Worm (Caenorhabditis elegans) whole organism, young adult: ENCODE measurements around the gene C17H12.5.
A peak's percentile ranks its signal among the peaks of the same experiment; 100 is the strongest.

ENCODE experiments used
- B0019.2 ChIP-seq: fragments of 200-800 bp; sonication (Bioruptor generic); conservative IDR thresholded peaks from 2 replicates; pipeline ENCODE4 v1.3.6; 2022; ENCODE audit warnings: missing genetic modification reagents, missing genetic modification characterization, missing compliant biosample characterization
- C06A6.2 ChIP-seq: fragments of 200-800 bp; sonication (Bioruptor generic); conservative IDR thresholded peaks from 2 replicates; pipeline ENCODE4 v1.3.6; 2022; ENCODE audit warnings: missing genetic modification characterization, missing compliant biosample characterization
- D2030.7 ChIP-seq: fragments of 200-800 bp; sonication (Bioruptor generic); IDR thresholded peaks from 2 replicates; pipeline ENCODE4 v1.3.6; 2022; ENCODE audit warnings: missing genetic modification reagents, missing genetic modification characterization, missing compliant biosample characterization
- F23B12.7 ChIP-seq: sonication (generic microtip); optimal IDR thresholded peaks from 2 replicates; lab custom pipeline; 2017; ENCODE audit warnings: missing genetic modification characterization, mild to moderate bottlenecking, missing compliant biosample characterization, antibody characterized with exemption, moderate library complexity; ENCODE audit not compliant: insufficient read depth
- F52B5.7 ChIP-seq: sonication (generic microtip); optimal IDR thresholded peaks from 2 replicates; lab custom pipeline; 2016; ENCODE audit warnings: mild to moderate bottlenecking, missing genetic modification characterization, missing compliant biosample characterization
- F57A8.1 ChIP-seq: fragments of 200-800 bp; sonication (Bioruptor generic); optimal IDR thresholded peaks from 2 replicates; lab custom pipeline; 2018; ENCODE audit warnings: mild to moderate bottlenecking, missing genetic modification characterization, moderate library complexity, missing compliant biosample characterization
- Y67H2A.10 ChIP-seq: fragments of 200-800 bp; sonication (Bioruptor generic); conservative IDR thresholded peaks from 2 replicates; pipeline ENCODE4 v1.3.6; 2022; ENCODE audit warnings: missing genetic modification reagents, missing genetic modification characterization, missing compliant biosample characterization
- Y79H2A.3 ChIP-seq: fragments of 200-800 bp; sonication (Bioruptor generic); conservative IDR thresholded peaks from 2 replicates; pipeline ENCODE4 v1.3.6; 2022; ENCODE audit warnings: missing genetic modification reagents, missing genetic modification characterization, missing compliant biosample characterization
- akir-1 ChIP-seq: fragments of 200-800 bp; sonication (Bioruptor generic); optimal IDR thresholded peaks from 2 replicates; lab custom pipeline; 2018; ENCODE audit warnings: mild to moderate bottlenecking, missing genetic modification characterization, moderate library complexity, missing compliant biosample characterization
- ama-1 ChIP-seq, 3 experiments: fragments of 150-350 bp in 1 of 3; sonication (generic microtip) in 2 of 3; optimal IDR thresholded peaks; 2 replicates each; lab custom pipeline; 2014 to 2018; ENCODE audit warnings: missing biosample characterization in 2 of 3, missing genetic modification characterization in 2 of 3, missing genetic modification reagents in 2 of 3
- atf-7 ChIP-seq: sonication (generic microtip); optimal IDR thresholded peaks from 2 replicates; lab custom pipeline; 2017; ENCODE audit warnings: mild to moderate bottlenecking, missing genetic modification characterization, missing compliant biosample characterization
- athp-1 ChIP-seq: sonication (generic microtip); optimal IDR thresholded peaks from 2 replicates; lab custom pipeline; 2017; ENCODE audit warnings: mild to moderate bottlenecking, missing genetic modification characterization, missing compliant biosample characterization
- attf-3 ChIP-seq: fragments of 200-800 bp; sonication (Bioruptor generic); conservative IDR thresholded peaks from 2 replicates; pipeline ENCODE4 v1.3.6; 2022; ENCODE audit warnings: missing genetic modification reagents, missing genetic modification characterization, missing compliant biosample characterization
- attf-6 ChIP-seq: fragments of 200-800 bp; sonication (Bioruptor generic); IDR thresholded peaks from 2 replicates; pipeline ENCODE4 v1.3.6; 2022; ENCODE audit warnings: missing genetic modification reagents, missing genetic modification characterization, missing compliant biosample characterization
- ccch-3 ChIP-seq: fragments of 200-800 bp; sonication (Bioruptor generic); optimal IDR thresholded peaks from 2 replicates; lab custom pipeline; 2018; ENCODE audit warnings: mild to moderate bottlenecking, missing genetic modification characterization, missing compliant biosample characterization
- ceh-58 ChIP-seq: fragments of 200-800 bp; sonication (Bioruptor generic); IDR thresholded peaks from 2 replicates; pipeline ENCODE4 v1.3.6; 2022; ENCODE audit warnings: missing genetic modification characterization, missing compliant biosample characterization
- ceh-91 ChIP-seq: fragments of 200-800 bp; sonication (Bioruptor generic); IDR thresholded peaks from 2 replicates; pipeline ENCODE4 v1.3.6; 2022; ENCODE audit warnings: missing genetic modification reagents, missing genetic modification characterization, missing compliant biosample characterization
- die-1 ChIP-seq: sonication (generic microtip); optimal IDR thresholded peaks from 2 replicates; lab custom pipeline; 2016; ENCODE audit warnings: missing genotype, mild to moderate bottlenecking, missing genetic modification characterization, missing compliant biosample characterization
- dpff-1 ChIP-seq: sonication (generic microtip); optimal IDR thresholded peaks from 2 replicates; lab custom pipeline; 2017; ENCODE audit warnings: mild to moderate bottlenecking, missing genetic modification characterization, missing compliant biosample characterization
- egrh-3 ChIP-seq: fragments of 200-800 bp; sonication (Bioruptor generic); IDR thresholded peaks from 2 replicates; pipeline ENCODE4 v1.3.6; 2022; ENCODE audit warnings: missing genetic modification reagents, missing genetic modification characterization, missing compliant biosample characterization
- ekl-4 ChIP-seq: fragments of 200-800 bp; sonication (Bioruptor generic); IDR thresholded peaks from 2 replicates; pipeline ENCODE4 v1.3.6; 2022; ENCODE audit warnings: missing genetic modification reagents, missing genetic modification characterization, missing compliant biosample characterization
- fkh-3 ChIP-seq: sonication (generic microtip); optimal IDR thresholded peaks from 2 replicates; lab custom pipeline; 2016; ENCODE audit warnings: mild to moderate bottlenecking, missing genetic modification characterization, missing compliant biosample characterization
- gei-17 ChIP-seq: fragments of 200-800 bp; sonication (Bioruptor generic); optimal IDR thresholded peaks from 2 replicates; lab custom pipeline; 2018; ENCODE audit warnings: mild to moderate bottlenecking, missing genetic modification characterization, missing compliant biosample characterization
- him-1 ChIP-seq: sonication (generic microtip); optimal IDR thresholded peaks from 2 replicates; lab custom pipeline; 2016; ENCODE audit warnings: missing genotype, missing genetic modification reagents, missing genetic modification characterization, missing compliant biosample characterization
- hlh-26 ChIP-seq: fragments of 200-800 bp; sonication (Bioruptor generic); conservative IDR thresholded peaks from 2 replicates; pipeline ENCODE4 v1.3.6; 2022; ENCODE audit warnings: missing genetic modification reagents, missing genetic modification characterization, missing compliant biosample characterization
- hrde-1 ChIP-seq: sonication (generic microtip); optimal IDR thresholded peaks from 2 replicates; lab custom pipeline; 2016; ENCODE audit warnings: missing genetic modification characterization, mild to moderate bottlenecking, missing compliant biosample characterization, moderate library complexity, missing genotype, missing genetic modification reagents, borderline replicate concordance
- lag-1 ChIP-seq: fragments of 200-800 bp; sonication (Bioruptor generic); IDR thresholded peaks from 2 replicates; pipeline ENCODE4 v1.3.6; 2022; ENCODE audit warnings: missing genetic modification reagents, missing genetic modification characterization, missing compliant biosample characterization
- let-526 ChIP-seq: fragments of 200-800 bp; sonication (Bioruptor generic); IDR thresholded peaks from 2 replicates; pipeline ENCODE4 v1.3.6; 2022; ENCODE audit warnings: missing genetic modification reagents, missing genetic modification characterization, missing compliant biosample characterization
- lin-26 ChIP-seq: fragments of 200-800 bp; sonication (Bioruptor generic); IDR thresholded peaks from 2 replicates; pipeline ENCODE4 v1.3.6; 2022; ENCODE audit warnings: missing genetic modification reagents, missing genetic modification characterization, missing compliant biosample characterization
- lin-40 ChIP-seq: sonication (generic microtip); optimal IDR thresholded peaks from 2 replicates; lab custom pipeline; 2016; ENCODE audit warnings: missing genetic modification characterization, mild to moderate bottlenecking, missing compliant biosample characterization, missing genotype, missing genetic modification reagents
- lsy-27 ChIP-seq: sonication (generic microtip); optimal IDR thresholded peaks from 2 replicates; lab custom pipeline; 2017; ENCODE audit warnings: missing genetic modification characterization, mild to moderate bottlenecking, missing compliant biosample characterization, antibody characterized with exemption, missing genotype, borderline replicate concordance; ENCODE audit not compliant: insufficient read depth
- madf-10 ChIP-seq: sonication (generic microtip); optimal IDR thresholded peaks from 2 replicates; lab custom pipeline; 2016; ENCODE audit warnings: mild to moderate bottlenecking, missing genetic modification characterization, missing compliant biosample characterization
- madf-6 ChIP-seq: fragments of 200-800 bp; sonication (Bioruptor generic); IDR thresholded peaks from 2 replicates; pipeline ENCODE4 v1.3.6; 2022; ENCODE audit warnings: missing genetic modification reagents, missing genetic modification characterization, missing compliant biosample characterization
- mcd-1 ChIP-seq: fragments of 200-800 bp; sonication (Bioruptor generic); IDR thresholded peaks from 2 replicates; pipeline ENCODE4 v1.3.6; 2022; ENCODE audit warnings: missing genetic modification reagents, missing genetic modification characterization, missing compliant biosample characterization
- mel-28 ChIP-seq: sonication (generic microtip); optimal IDR thresholded peaks from 2 replicates; lab custom pipeline; 2016; ENCODE audit warnings: borderline replicate concordance, mild to moderate bottlenecking, missing genetic modification characterization, missing compliant biosample characterization
- nfyb-1 ChIP-seq: fragments of 200-800 bp; sonication (Bioruptor generic); IDR thresholded peaks from 2 replicates; pipeline ENCODE4 v1.3.6; 2022; ENCODE audit warnings: missing genetic modification reagents, missing genetic modification characterization, missing compliant biosample characterization
- nhr-179 ChIP-seq: sonication (generic microtip); optimal IDR thresholded peaks from 2 replicates; lab custom pipeline; 2016; ENCODE audit warnings: mild to moderate bottlenecking, missing genetic modification characterization, missing compliant biosample characterization
- nhr-90 ChIP-seq: sonication (generic microtip); optimal IDR thresholded peaks from 2 replicates; lab custom pipeline; 2016; ENCODE audit warnings: missing genotype, mild to moderate bottlenecking, missing genetic modification characterization, missing compliant biosample characterization
- rpc-1 ChIP-seq, 2 experiments: fragments of 150-350 bp in 1 of 2; sonication (generic microtip) in 1 of 2; optimal IDR thresholded peaks; 2 replicates each; lab custom pipeline; 2014 to 2018; ENCODE audit warnings: missing biosample characterization in 1 of 2, missing genetic modification characterization in 1 of 2, missing genetic modification reagents in 1 of 2, missing genotype in 1 of 2
- sdz-38 ChIP-seq: sonication (generic microtip); optimal IDR thresholded peaks from 2 replicates; lab custom pipeline; 2016; ENCODE audit warnings: missing genotype, missing genetic modification characterization, missing compliant biosample characterization
- sea-2 ChIP-seq: fragments of 200-800 bp; sonication (Bioruptor generic); IDR thresholded peaks from 2 replicates; pipeline ENCODE4 v1.3.6; 2022; ENCODE audit warnings: missing genetic modification characterization, missing compliant biosample characterization
- snpc-3.4 ChIP-seq: sonication (generic microtip); optimal IDR thresholded peaks from 2 replicates; lab custom pipeline; 2017; ENCODE audit warnings: missing genetic modification characterization, mild to moderate bottlenecking, missing compliant biosample characterization, antibody characterized with exemption, moderate library complexity, missing genotype, missing genetic modification reagents
- tbx-9 ChIP-seq: sonication (generic microtip); optimal IDR thresholded peaks from 2 replicates; lab custom pipeline; 2016; ENCODE audit warnings: borderline replicate concordance, missing genetic modification characterization, inconsistent platforms, missing compliant biosample characterization
- tlf-1 ChIP-seq: fragments of 200-800 bp; sonication (Bioruptor generic); optimal IDR thresholded peaks from 2 replicates; lab custom pipeline; 2018; ENCODE audit warnings: mild to moderate bottlenecking, missing genetic modification characterization, missing compliant biosample characterization
- zim-3 ChIP-seq: sonication (generic microtip); optimal IDR thresholded peaks from 2 replicates; lab custom pipeline; 2017; ENCODE audit warnings: mild to moderate bottlenecking, missing genetic modification characterization, moderate library complexity, missing compliant biosample characterization
- ztf-22 ChIP-seq: fragments of 200-800 bp; sonication (Bioruptor generic); optimal IDR thresholded peaks from 2 replicates; lab custom pipeline; 2018; ENCODE audit warnings: mild to moderate bottlenecking, missing genetic modification characterization, moderate library complexity, missing compliant biosample characterization
- ztf-26 ChIP-seq: sonication (generic microtip); optimal IDR thresholded peaks from 2 replicates; lab custom pipeline; 2017; ENCODE audit warnings: missing genetic modification characterization, missing compliant biosample characterization
- ztf-28 ChIP-seq: fragments of 200-800 bp; sonication (Bioruptor generic); IDR thresholded peaks from 2 replicates; pipeline ENCODE4 v1.3.6; 2022; ENCODE audit warnings: missing genetic modification reagents, missing genetic modification characterization, missing compliant biosample characterization

C17H12.5 gene

ce11 chrIV:6785873-6786272, 31.6 kb downstream of the C17H12.5 start (continued):
- TF ChIP-seq tlf-1 = no peak
- 0 out of 2 replicates have a peak, but pooled peaks have one; percentile 35 for TF ChIP-seq nfyb-1 (GFP tag; lab: Robert Waterston, UW)
- TF ChIP-seq him-1 (tag; lab: Kevin White, UChicago) = no peak
- peak; percentile 64 for TF ChIP-seq mcd-1 (GFP tag; lab: Robert Waterston, UW)
- TF ChIP-seq atf-7 (tag; lab: Kevin White, UChicago) = no peak
- TF ChIP-seq ama-1 (optimal IDR thresholded peaks at IDR 0.05; lab: Kevin White, UChicago) = no peak
- no peak for TF ChIP-seq ama-1 (GFP tag; optimal IDR thresholded peaks at IDR 0.05; lab: Kevin White, UChicago)
- TF ChIP-seq akir-1 (GFP tag; lab: Kevin White, UChicago) = no peak
- no peak for TF ChIP-seq Y67H2A.10
- no peak for TF ChIP-seq dpff-1 (tag; lab: Kevin White, UChicago)
- TF ChIP-seq lin-40 (tag; lab: Kevin White, UChicago) = peak; percentile 63
- no peak for TF ChIP-seq lag-1 (GFP tag; lab: Robert Waterston, UW)
- TF ChIP-seq hrde-1 (tag; lab: Kevin White, UChicago) = no peak
- no peak for TF ChIP-seq snpc-3.4 (tag; lab: Kevin White, UChicago)
- no peak for TF ChIP-seq F52B5.7
- no peak for TF ChIP-seq let-526 (GFP tag; lab: Robert Waterston, UW)
- TF ChIP-seq rpc-1 (optimal IDR thresholded peaks at IDR 0.05; lab: Kevin White, UChicago) = no peak
- no peak for TF ChIP-seq rpc-1 (tag; optimal IDR thresholded peaks at IDR 0.05; lab: Kevin White, UChicago)
- no peak for TF ChIP-seq F23B12.7
- TF ChIP-seq nhr-179 (tag; lab: Kevin White, UChicago) = no peak
- TF ChIP-seq zim-3 (tag; lab: Kevin White, UChicago) = no peak
- TF ChIP-seq ceh-91 (GFP tag; lab: Robert Waterston, UW) = no peak
- TF ChIP-seq lsy-27 (tag; lab: Kevin White, UChicago) = no peak
- no peak for TF ChIP-seq ztf-26
- TF ChIP-seq D2030.7 (GFP tag; lab: Robert Waterston, UW) = no peak
- no peak for TF ChIP-seq madf-6 (GFP tag; lab: Robert Waterston, UW)
- no peak for TF ChIP-seq fkh-3 (tag; lab: Kevin White, UChicago)
- no peak for TF ChIP-seq F57A8.1 (GFP tag; lab: Kevin White, UChicago)
- TF ChIP-seq ekl-4 = no peak
- no peak for TF ChIP-seq mel-28 (tag; lab: Kevin White, UChicago)
- no peak for TF ChIP-seq tbx-9 (tag; lab: Kevin White, UChicago)
- no peak for TF ChIP-seq ztf-28 (GFP tag; lab: Robert Waterston, UW)
- TF ChIP-seq lin-26 = no peak
- TF ChIP-seq attf-6 (GFP tag; lab: Robert Waterston, UW) = no peak
- TF ChIP-seq attf-3 (GFP tag; lab: Robert Waterston, UW) = no peak
- no peak for TF ChIP-seq ceh-58 (GFP tag; lab: Robert Waterston, UW)
- no peak for TF ChIP-seq Y79H2A.3
- no peak for TF ChIP-seq sea-2 (GFP tag; lab: Robert Waterston, UW)
- no peak for TF ChIP-seq egrh-3 (GFP tag; lab: Robert Waterston, UW)
- no peak for TF ChIP-seq ztf-22 (GFP tag; lab: Kevin White, UChicago)
- TF ChIP-seq nhr-90 (tag; lab: Kevin White, UChicago) = no peak
- no peak for TF ChIP-seq C06A6.2 (GFP tag; lab: Robert Waterston, UW)
- no peak for TF ChIP-seq athp-1 (tag; lab: Kevin White, UChicago)
- no peak for TF ChIP-seq ccch-3 (GFP tag; lab: Kevin White, UChicago)
- TF ChIP-seq hlh-26 (GFP tag; lab: Robert Waterston, UW) = no peak
- TF ChIP-seq sdz-38 (tag; lab: Kevin White, UChicago) = no peak
- peak; percentile 17 for TF ChIP-seq madf-10
- no peak for TF ChIP-seq B0019.2 (GFP tag; lab: Robert Waterston, UW)
- no peak for TF ChIP-seq gei-17 (GFP tag; lab: Kevin White, UChicago)
- no peak for TF ChIP-seq die-1
